Fruit fly (Drosophila melanogaster): Measurements from ENCODE around the gene CG9928.

CG9928 gene

DNA sequence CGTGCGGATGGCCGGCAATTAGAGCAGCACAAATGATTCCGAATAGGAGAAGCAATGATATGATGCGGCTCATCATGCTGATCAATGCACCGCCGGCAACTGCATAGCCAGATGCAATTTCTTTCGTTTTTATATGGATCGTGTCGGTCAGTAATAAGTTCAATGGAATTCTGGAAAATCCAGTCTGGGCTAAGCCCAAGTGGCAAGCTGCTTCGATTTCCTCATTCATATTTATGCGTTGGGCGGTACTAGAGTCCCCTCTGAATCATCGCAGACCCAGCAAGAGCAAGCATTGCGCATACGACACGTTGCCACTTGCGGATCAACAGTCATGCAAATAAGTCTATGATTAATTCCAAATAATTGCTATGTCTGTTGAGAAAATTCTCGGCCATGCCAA, 819 bp upstream of the CG9928 start, which contains the start of gene CG16978:
Gene CG16978, minus strand, starts transcription at position 101 of the 400 bp plus-strand sequence.
- TF ChIP-seq CG13204 (GFP tag; optimal IDR thresholded peaks at IDR 0.05) (no peak), CG15710 (tag; optimal IDR thresholded peaks at IDR 0.05) (no peak), CG17806 (tag; optimal IDR thresholded peaks at IDR 0.05) (no peak), rn (GFP tag; IDR thresholded peaks at IDR 0.05) (no peak), CG32121 (GFP tag; IDR thresholded peaks at IDR 0.05) (no peak), CG8159 (tag; optimal IDR thresholded peaks at IDR 0.05) (no peak), Pif1A (GFP tag; optimal IDR thresholded peaks at IDR 0.05) (no peak), Pif1B (GFP tag; optimal IDR thresholded peaks at IDR 0.05) (no peak), CG10348 (GFP tag; IDR thresholded peaks at IDR 0.05) (no peak), CG9948 (tag; optimal IDR thresholded peaks at IDR 0.05) (no peak), fd96Ca (GFP tag; IDR thresholded peaks at IDR 0.05) (no peak), CG34367 (tag; optimal IDR thresholded peaks at IDR 0.05) (no peak), D1 (tag; optimal IDR thresholded peaks at IDR 0.05) (no peak)

DNA sequence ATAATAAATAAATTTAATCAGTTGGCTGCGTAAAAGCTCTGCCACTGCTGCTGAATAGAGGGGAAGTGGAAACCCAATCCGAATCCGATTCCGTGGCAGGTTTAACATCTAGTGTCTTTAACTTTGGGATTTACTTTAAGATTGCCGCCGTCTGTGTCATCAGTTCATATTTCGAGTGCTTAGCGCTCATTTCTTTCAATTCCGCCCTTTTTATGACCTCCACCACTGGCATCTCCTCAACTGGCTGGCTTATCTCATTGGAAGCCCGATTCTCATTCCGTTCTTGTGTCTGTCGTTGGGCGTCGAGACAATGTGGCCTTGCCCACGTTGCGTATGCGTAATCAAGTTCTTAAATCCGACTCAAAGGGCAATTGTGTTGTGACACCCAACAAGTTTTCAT, 1.8 kb downstream of the CG9928 start:
- TF ChIP-seq D1 (tag; optimal IDR thresholded peaks at IDR 0.05) (no peak), Ets98B (GFP tag; IDR thresholded peaks at IDR 0.05) (no peak), Pif1B (GFP tag; optimal IDR thresholded peaks at IDR 0.05) (no peak), CG15710 (tag; optimal IDR thresholded peaks at IDR 0.05) (no peak), fd96Ca (GFP tag; IDR thresholded peaks at IDR 0.05) (no peak)

DNA sequence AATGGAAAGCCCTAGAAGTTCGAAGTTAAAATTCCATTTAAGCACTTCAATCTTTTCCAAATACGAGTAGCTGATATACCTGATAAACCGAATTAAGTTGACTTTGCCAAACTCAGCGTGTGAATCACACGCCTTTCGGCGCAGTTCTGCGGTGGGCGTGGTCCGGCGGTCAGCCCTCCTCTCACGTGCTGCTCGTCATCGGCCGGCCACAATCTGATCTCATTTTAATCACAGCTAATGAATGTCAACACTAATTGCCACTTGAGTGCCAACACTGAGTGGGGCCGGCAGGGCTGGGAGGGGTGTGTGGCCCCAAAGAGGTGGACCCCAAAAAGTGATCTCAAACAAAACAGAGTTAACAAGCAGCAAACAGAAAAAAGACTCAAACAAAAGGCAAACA, 6.8 kb downstream of the CG9928 start:
- TF ChIP-seq rn (GFP tag; IDR thresholded peaks at IDR 0.05) = no peak
- no peak for TF ChIP-seq CG32121 (GFP tag; IDR thresholded peaks at IDR 0.05)
- TF ChIP-seq CG10348 (GFP tag; IDR thresholded peaks at IDR 0.05) = no peak
- no peak for TF ChIP-seq Snoo (tag; optimal IDR thresholded peaks at IDR 0.05)
- TF ChIP-seq CG4496 (GFP tag; IDR thresholded peaks at IDR 0.05) = no peak
- TF ChIP-seq EcR (GFP tag; optimal IDR thresholded peaks at IDR 0.05) = no peak
- no peak for TF ChIP-seq Pif1A (GFP tag; optimal IDR thresholded peaks at IDR 0.05)
- TF ChIP-seq CG34367 (tag; optimal IDR thresholded peaks at IDR 0.05) = no peak
- no peak for TF ChIP-seq CG13204 (GFP tag; optimal IDR thresholded peaks at IDR 0.05)
- no peak for TF ChIP-seq CG8301 (tag; optimal IDR thresholded peaks at IDR 0.05)
- TF ChIP-seq fd96Ca (GFP tag; IDR thresholded peaks at IDR 0.05) = no peak
- no peak for TF ChIP-seq CG17806 (tag; optimal IDR thresholded peaks at IDR 0.05)
- TF ChIP-seq Ets98B (GFP tag; IDR thresholded peaks at IDR 0.05) = no peak
- TF ChIP-seq CG9948 (tag; optimal IDR thresholded peaks at IDR 0.05) = no peak
- TF ChIP-seq CG15710 (tag; optimal IDR thresholded peaks at IDR 0.05) = no peak

DNA sequence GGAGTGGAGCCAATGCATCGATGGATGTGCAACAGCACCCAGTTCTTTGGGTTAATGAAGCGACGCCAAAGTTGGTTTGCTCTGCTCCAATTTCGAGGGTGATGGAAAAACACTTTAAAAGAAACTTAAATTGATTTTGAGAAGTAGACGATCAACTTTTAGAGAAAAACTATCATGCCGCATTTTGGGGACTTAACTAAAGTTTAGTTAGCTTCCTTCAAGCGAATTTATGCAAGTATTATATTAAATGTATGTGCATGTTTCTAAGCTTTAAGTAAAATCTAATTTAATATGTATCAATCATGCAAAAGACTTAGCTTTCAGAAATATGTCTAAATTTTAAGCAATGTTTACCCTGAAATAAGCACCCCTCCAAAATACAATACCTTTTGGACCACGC, 12.4 kb downstream of the CG9928 start, which contains the start of gene CG5122:
Gene CG5122, plus strand, starts transcription at position 301 of the 400 bp plus-strand sequence.
- TF ChIP-seq Pif1A (GFP tag; optimal IDR thresholded peaks at IDR 0.05) (no peak), fd96Ca (GFP tag; IDR thresholded peaks at IDR 0.05) (no peak), CG15710 (tag; optimal IDR thresholded peaks at IDR 0.05) (no peak), CG9948 (tag; optimal IDR thresholded peaks at IDR 0.05) (no peak), rn (GFP tag; IDR thresholded peaks at IDR 0.05) (no peak), Ets98B (GFP tag; IDR thresholded peaks at IDR 0.05) (no peak), EcR (GFP tag; optimal IDR thresholded peaks at IDR 0.05) (no peak), Snoo (tag; optimal IDR thresholded peaks at IDR 0.05) (no peak), CG10348 (GFP tag; IDR thresholded peaks at IDR 0.05) (no peak), CG8159 (tag; optimal IDR thresholded peaks at IDR 0.05) (no peak), gl (tag; optimal IDR thresholded peaks at IDR 0.05) (no peak)

DNA sequence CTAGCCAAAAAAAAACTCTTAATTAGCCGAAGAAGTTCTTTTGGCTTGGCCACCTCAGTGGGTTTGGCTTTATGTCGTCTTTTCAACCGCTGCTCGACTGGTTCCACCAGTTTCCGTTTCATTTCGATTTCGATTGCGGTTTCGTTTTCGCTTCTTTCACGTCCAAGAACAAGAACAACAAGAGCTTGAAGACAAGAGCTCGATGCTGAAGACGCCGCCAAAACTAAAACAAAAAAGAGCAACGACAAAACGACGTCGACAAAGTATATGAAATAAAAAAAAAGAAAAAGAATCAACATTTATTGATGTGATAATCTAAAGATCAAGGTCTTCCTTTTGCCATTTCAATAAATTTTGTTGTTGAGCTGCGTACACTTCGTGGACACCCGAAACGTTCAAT, 20.2 kb downstream of the CG9928 start:
- TF ChIP-seq Pif1B (GFP tag; optimal IDR thresholded peaks at IDR 0.05) = no peak
- TF ChIP-seq EcR (GFP tag; optimal IDR thresholded peaks at IDR 0.05) = peak; percentile 14
- TF ChIP-seq CG15710 (tag; optimal IDR thresholded peaks at IDR 0.05) = no peak
- TF ChIP-seq CG32121 (GFP tag; IDR thresholded peaks at IDR 0.05) = no peak
- TF ChIP-seq CG17806 (tag; optimal IDR thresholded peaks at IDR 0.05) = peak; percentile 27
- no peak for TF ChIP-seq rn (GFP tag; IDR thresholded peaks at IDR 0.05)
- TF ChIP-seq CG34367 (tag; optimal IDR thresholded peaks at IDR 0.05) = peak; percentile 41
- no peak for TF ChIP-seq CG10348 (GFP tag; IDR thresholded peaks at IDR 0.05)
- TF ChIP-seq fd96Ca (GFP tag; IDR thresholded peaks at IDR 0.05) = no peak
- peak; percentile 14 for TF ChIP-seq CG14655 (GFP tag; optimal IDR thresholded peaks at IDR 0.05)
- no peak for TF ChIP-seq Ets98B (GFP tag; IDR thresholded peaks at IDR 0.05)
- peak; percentile 20 for TF ChIP-seq Pif1A (GFP tag; optimal IDR thresholded peaks at IDR 0.05)
- no peak for TF ChIP-seq CG8301 (tag; optimal IDR thresholded peaks at IDR 0.05)
- no peak for TF ChIP-seq CG4496 (GFP tag; IDR thresholded peaks at IDR 0.05)
- TF ChIP-seq gl (tag; optimal IDR thresholded peaks at IDR 0.05) = peak; percentile 63
- no peak for TF ChIP-seq CG9948 (tag; optimal IDR thresholded peaks at IDR 0.05)
- peak; percentile 32 for TF ChIP-seq CG8159 (tag; optimal IDR thresholded peaks at IDR 0.05)
- no peak for TF ChIP-seq Snoo (tag; optimal IDR thresholded peaks at IDR 0.05)
- TF ChIP-seq D1 (tag; optimal IDR thresholded peaks at IDR 0.05) = no peak
- TF ChIP-seq CG12605 (GFP tag; IDR thresholded peaks at IDR 0.05) = no peak
- TF ChIP-seq CG13204 (GFP tag; optimal IDR thresholded peaks at IDR 0.05) = peak; percentile 59

DNA sequence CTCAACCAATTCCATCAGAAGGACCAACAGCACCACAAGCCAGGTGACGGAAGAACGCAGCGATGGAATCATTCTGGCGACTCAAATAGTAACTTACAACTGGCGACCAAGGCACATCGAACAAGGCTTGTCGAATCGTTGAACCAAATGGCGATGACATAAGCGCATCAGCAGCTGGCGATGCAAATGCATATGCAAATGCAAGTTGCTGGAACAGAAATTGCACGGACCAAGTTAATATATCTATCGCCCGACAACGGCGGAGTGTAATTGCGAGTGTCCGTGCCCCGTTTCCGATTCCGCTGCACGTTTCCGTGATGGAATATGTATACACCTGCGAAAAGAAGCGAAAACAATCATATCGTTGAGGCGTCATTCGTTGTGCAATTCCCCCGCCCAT, 23.7 kb downstream of the CG9928 start, which contains the start of the genes CG44198 and CG43050:
Gene CG44198, minus strand, starts transcription at position 101 of the 400 bp plus-strand sequence.
Gene CG43050, plus strand, starts transcription at position 261 of the 400 bp plus-strand sequence.
- TF ChIP-seq CG13204 (GFP tag; optimal IDR thresholded peaks at IDR 0.05) (no peak), CG15710 (tag; optimal IDR thresholded peaks at IDR 0.05) (no peak), CG12605 (GFP tag; IDR thresholded peaks at IDR 0.05) (no peak), rn (GFP tag; IDR thresholded peaks at IDR 0.05) (no peak), D1 (tag; optimal IDR thresholded peaks at IDR 0.05) (no peak), EcR (GFP tag; optimal IDR thresholded peaks at IDR 0.05) (no peak), CG17806 (tag; optimal IDR thresholded peaks at IDR 0.05) (no peak), CG9948 (tag; optimal IDR thresholded peaks at IDR 0.05) (no peak), CG32121 (GFP tag; IDR thresholded peaks at IDR 0.05) (no peak), gl (tag; optimal IDR thresholded peaks at IDR 0.05) (no peak), CG34367 (tag; optimal IDR thresholded peaks at IDR 0.05) (no peak), fd96Ca (GFP tag; IDR thresholded peaks at IDR 0.05) (no peak), CG8159 (tag; optimal IDR thresholded peaks at IDR 0.05) (no peak), Pif1A (GFP tag; optimal IDR thresholded peaks at IDR 0.05) (no peak), CG4496 (GFP tag; IDR thresholded peaks at IDR 0.05) (no peak), Snoo (tag; optimal IDR thresholded peaks at IDR 0.05) (no peak), Ets98B (GFP tag; IDR thresholded peaks at IDR 0.05) (no peak), CG8301 (tag; optimal IDR thresholded peaks at IDR 0.05) (no peak)

All from whole organism, pupa.